Fruit fly (Drosophila melanogaster) whole organism, embryonic: ENCODE results near the gene CG42246.

Source experiments
- Bgb ChIP-seq: fragments of 200-800 bp; sonication (Bioruptor generic); IDR thresholded peaks from 2 replicates; pipeline ENCODE4 v1.3.6; 2022; ENCODE audit warnings: missing biosample characterization, missing genetic modification characterization; ENCODE audit not compliant: partially characterized antibody
- CG11093 ChIP-seq: fragments of 200-800 bp; sonication (Bioruptor generic); IDR thresholded peaks from 3 replicates; pipeline ENCODE4 v1.3.6; 2022; ENCODE audit warnings: missing biosample characterization, missing genetic modification characterization
- CG12155 ChIP-seq: fragments of 200-800 bp; sonication (Bioruptor generic); optimal IDR thresholded peaks from 3 replicates; lab custom pipeline; 2016; ENCODE audit warnings: missing biosample characterization, missing genetic modification characterization
- CG14014 ChIP-seq: fragments of 200-800 bp; sonication (Bioruptor generic); IDR thresholded peaks from 2 replicates; pipeline ENCODE4 v1.3.6; 2022; ENCODE audit warnings: missing biosample characterization, missing genetic modification characterization
- CG14050 ChIP-seq: fragments of 200-800 bp; sonication (Bioruptor generic); IDR thresholded peaks from 3 replicates; pipeline ENCODE4 v1.3.6; 2022; ENCODE audit warnings: missing biosample characterization, missing genetic modification characterization
- CG16779 ChIP-seq: fragments of 200-800 bp; sonication (Bioruptor generic); IDR thresholded peaks from 2 replicates; pipeline ENCODE4 v1.3.6; 2022; ENCODE audit warnings: missing biosample characterization, missing genetic modification characterization
- CG16813 ChIP-seq: fragments of 200-800 bp; sonication (Bioruptor generic); IDR thresholded peaks from 3 replicates; pipeline ENCODE4 v1.3.6; 2022; ENCODE audit warnings: missing biosample characterization, missing genetic modification characterization; ENCODE audit not compliant: partially characterized antibody
- CG17385 ChIP-seq: fragments of 200-800 bp; sonication (Bioruptor generic); optimal IDR thresholded peaks from 3 replicates; lab custom pipeline; 2018; ENCODE audit warnings: missing biosample characterization, mild to moderate bottlenecking, missing genetic modification characterization
- CG18619 ChIP-seq: fragments of 200-800 bp; sonication (Bioruptor generic); optimal IDR thresholded peaks from 3 replicates; lab custom pipeline; 2017; ENCODE audit warnings: missing biosample characterization, mild to moderate bottlenecking, missing genetic modification characterization
- CG3065 ChIP-seq: fragments of 200-800 bp; sonication (Bioruptor generic); optimal IDR thresholded peaks from 2 replicates; lab custom pipeline; 2016; ENCODE audit warnings: missing biosample characterization, missing genetic modification characterization
- CG34224 ChIP-seq: fragments of 200-800 bp; sonication (Bioruptor generic); IDR thresholded peaks from 3 replicates; pipeline ENCODE4 v1.3.6; 2022; ENCODE audit warnings: missing biosample characterization, missing genetic modification characterization; ENCODE audit not compliant: partially characterized antibody
- CG4707 ChIP-seq: fragments of 200-800 bp; sonication (Bioruptor generic); optimal IDR thresholded peaks from 2 replicates; lab custom pipeline; 2018; ENCODE audit warnings: missing biosample characterization, mild to moderate bottlenecking, missing genetic modification characterization, moderate library complexity
- CG7556 ChIP-seq: fragments of 200-800 bp; sonication (Bioruptor generic); optimal IDR thresholded peaks from 2 replicates; lab custom pipeline; 2017; ENCODE audit warnings: missing biosample characterization, mild to moderate bottlenecking, missing genetic modification characterization
- CG7963 ChIP-seq: fragments of 200-800 bp; sonication (Bioruptor generic); IDR thresholded peaks from 3 replicates; pipeline ENCODE4 v1.3.6; 2022; ENCODE audit warnings: missing biosample characterization, missing genetic modification characterization; ENCODE audit not compliant: partially characterized antibody
- CG8765 ChIP-seq: fragments of 200-800 bp; sonication (Bioruptor generic); IDR thresholded peaks from 2 replicates; pipeline ENCODE4 v1.3.6; 2022; ENCODE audit warnings: missing biosample characterization, missing genetic modification characterization
- CG9437 ChIP-seq: fragments of 200-800 bp; sonication (Bioruptor generic); optimal IDR thresholded peaks from 2 replicates; lab custom pipeline; 2018; ENCODE audit warnings: missing biosample characterization, mild to moderate bottlenecking, missing genetic modification characterization
- Deaf1 ChIP-seq: fragments of 200-800 bp; optimal IDR thresholded peaks from 3 replicates; lab custom pipeline; 2019; ENCODE audit warnings: missing biosample characterization, mild to moderate bottlenecking, missing genetic modification characterization, moderate library complexity
- Dek ChIP-seq: fragments of 200-800 bp; sonication (Bioruptor generic); optimal IDR thresholded peaks from 3 replicates; lab custom pipeline; 2019; ENCODE audit warnings: missing biosample characterization, mild to moderate bottlenecking, missing genetic modification characterization, moderate library complexity
- Dp ChIP-seq: fragments of 200-800 bp; sonication (Bioruptor generic); optimal IDR thresholded peaks from 2 replicates; lab custom pipeline; 2018; ENCODE audit warnings: missing biosample characterization, mild to moderate bottlenecking, missing genetic modification characterization, moderate library complexity
- Elba2 ChIP-seq: fragments of 200-800 bp; sonication (Bioruptor generic); optimal IDR thresholded peaks from 3 replicates; lab custom pipeline; 2016; ENCODE audit warnings: missing biosample characterization, missing genetic modification characterization
- H2.0 ChIP-seq: fragments of 200-800 bp; sonication (Bioruptor generic); IDR thresholded peaks from 2 replicates; pipeline ENCODE4 v1.3.6; 2022; ENCODE audit warnings: missing biosample characterization, missing genetic modification characterization
- HLH54F ChIP-seq: fragments of 200-800 bp; sonication (Bioruptor generic); optimal IDR thresholded peaks from 3 replicates; lab custom pipeline; 2016; ENCODE audit warnings: missing biosample characterization, missing genetic modification characterization
- Hey ChIP-seq: fragments of 200-800 bp; sonication (Bioruptor generic); optimal IDR thresholded peaks from 3 replicates; lab custom pipeline; 2018; ENCODE audit warnings: missing biosample characterization, mild to moderate bottlenecking, missing genetic modification characterization
- Nf-YB ChIP-seq: fragments of 200-800 bp; sonication (Bioruptor generic); optimal IDR thresholded peaks from 3 replicates; lab custom pipeline; 2019; ENCODE audit warnings: missing biosample characterization, mild to moderate bottlenecking, missing genetic modification characterization, moderate library complexity
- Poxn ChIP-seq: fragments of 200-800 bp; sonication (Bioruptor generic); IDR thresholded peaks from 2 replicates; pipeline ENCODE4 v1.3.6; 2022; ENCODE audit warnings: missing biosample characterization, missing genetic modification characterization
- Rx ChIP-seq: fragments of 200-800 bp; sonication (Bioruptor generic); IDR thresholded peaks from 2 replicates; pipeline ENCODE4 v1.3.6; 2022; ENCODE audit warnings: missing biosample characterization, missing genetic modification characterization
- Ssrp ChIP-seq: fragments of 200-800 bp; sonication (Bioruptor generic); optimal IDR thresholded peaks from 2 replicates; lab custom pipeline; 2018; ENCODE audit warnings: missing biosample characterization, mild to moderate bottlenecking, missing genetic modification characterization, moderate library complexity
- Trl ChIP-seq, 3 experiments: fragments of >200 bp in 2 of 3; fragments of 200-800 bp in 1 of 3; sonication (Bioruptor generic) in 1 of 3; optimal IDR thresholded peaks; 2 replicates in 1 of 3; 3 replicates in 2 of 3; lab custom pipeline; 2016 to 2017; ENCODE audit warnings: missing biosample characterization in 1 of 3, missing genetic modification characterization in 1 of 3
- Xbp1 ChIP-seq: fragments of 200-800 bp; sonication (Bioruptor generic); optimal IDR thresholded peaks from 3 replicates; lab custom pipeline; 2016; ENCODE audit warnings: missing biosample characterization, mild to moderate bottlenecking, missing genetic modification characterization
- amos ChIP-seq: fragments of 200-800 bp; sonication (Bioruptor generic); IDR thresholded peaks from 2 replicates; pipeline ENCODE4 v1.3.6; 2022; ENCODE audit warnings: missing biosample characterization, missing genetic modification characterization; ENCODE audit not compliant: partially characterized antibody
- ase ChIP-seq: fragments of 200-800 bp; sonication (Bioruptor generic); IDR thresholded peaks from 3 replicates; pipeline ENCODE4 v1.3.6; 2022; ENCODE audit warnings: missing biosample characterization, missing genetic modification characterization
- bbx ChIP-seq: fragments of 200-800 bp; sonication (Bioruptor generic); IDR thresholded peaks from 2 replicates; pipeline ENCODE4 v1.3.6; 2022; ENCODE audit warnings: missing biosample characterization, missing genetic modification characterization; ENCODE audit not compliant: partially characterized antibody
- crol ChIP-seq: fragments of 200-800 bp; sonication (Bioruptor generic); IDR thresholded peaks from 2 replicates; pipeline ENCODE4 v1.3.6; 2022; ENCODE audit warnings: missing biosample characterization, missing genetic modification characterization
- dm ChIP-seq: fragments of 200-800 bp; sonication (Bioruptor generic); optimal IDR thresholded peaks from 3 replicates; lab custom pipeline; 2016; ENCODE audit warnings: missing biosample characterization, missing genetic modification characterization
- kni ChIP-seq: fragments of 200-800 bp; sonication (Bioruptor generic); optimal IDR thresholded peaks from 3 replicates; lab custom pipeline; 2017; ENCODE audit warnings: mild to moderate bottlenecking, missing biosample characterization, missing genetic modification reagents, missing genetic modification characterization
- lov ChIP-seq, 2 experiments: fragments of 200-800 bp in 1 of 2; fragments of >200 bp in 1 of 2; sonication (Bioruptor generic) in 1 of 2; IDR thresholded peaks in 1 of 2; optimal IDR thresholded peaks in 1 of 2; 2 replicates in 1 of 2; 3 replicates in 1 of 2; pipeline versions ENCODE4 v1.3.6 to Lab custom; 2017 to 2022; ENCODE audit warnings: missing biosample characterization in 1 of 2, missing genetic modification characterization in 1 of 2
- mirr ChIP-seq: fragments of 200-800 bp; sonication (Bioruptor generic); optimal IDR thresholded peaks from 3 replicates; lab custom pipeline; 2018; ENCODE audit warnings: missing biosample characterization, mild to moderate bottlenecking, missing genetic modification characterization
- nerfin-1 ChIP-seq: fragments of 200-800 bp; sonication (Bioruptor generic); optimal IDR thresholded peaks from 3 replicates; lab custom pipeline; 2019; ENCODE audit warnings: missing biosample characterization, mild to moderate bottlenecking, missing genetic modification characterization, moderate library complexity
- nom ChIP-seq: fragments of 200-800 bp; sonication (Bioruptor generic); optimal IDR thresholded peaks from 2 replicates; lab custom pipeline; 2017; ENCODE audit warnings: missing biosample characterization, missing genetic modification characterization, mild to moderate bottlenecking, moderate library complexity, missing genetic modification reagents
- org-1 ChIP-seq: fragments of 200-800 bp; sonication (Bioruptor generic); optimal IDR thresholded peaks from 2 replicates; lab custom pipeline; 2017; ENCODE audit warnings: missing biosample characterization, missing genetic modification characterization
- seq ChIP-seq: fragments of 200-800 bp; sonication (Bioruptor generic); IDR thresholded peaks from 2 replicates; pipeline ENCODE4 v1.3.6; 2022; ENCODE audit warnings: missing biosample characterization, missing genetic modification characterization
- stc ChIP-seq: fragments of 200-800 bp; sonication (Bioruptor generic); IDR thresholded peaks from 2 replicates; pipeline ENCODE4 v1.3.6; 2022; ENCODE audit warnings: missing biosample characterization, missing genetic modification characterization
- z ChIP-seq: fragments of 200-800 bp; sonication (Bioruptor generic); IDR thresholded peaks from 3 replicates; pipeline ENCODE4 v1.3.6; 2022; ENCODE audit warnings: missing biosample characterization, missing genetic modification characterization
- zen2 ChIP-seq: fragments of 200-800 bp; sonication (Bioruptor generic); IDR thresholded peaks from 3 replicates; pipeline ENCODE4 v1.3.6; 2022; ENCODE audit warnings: missing biosample characterization, missing genetic modification characterization; ENCODE audit not compliant: partially characterized antibody

CG42246 gene

DNA sequence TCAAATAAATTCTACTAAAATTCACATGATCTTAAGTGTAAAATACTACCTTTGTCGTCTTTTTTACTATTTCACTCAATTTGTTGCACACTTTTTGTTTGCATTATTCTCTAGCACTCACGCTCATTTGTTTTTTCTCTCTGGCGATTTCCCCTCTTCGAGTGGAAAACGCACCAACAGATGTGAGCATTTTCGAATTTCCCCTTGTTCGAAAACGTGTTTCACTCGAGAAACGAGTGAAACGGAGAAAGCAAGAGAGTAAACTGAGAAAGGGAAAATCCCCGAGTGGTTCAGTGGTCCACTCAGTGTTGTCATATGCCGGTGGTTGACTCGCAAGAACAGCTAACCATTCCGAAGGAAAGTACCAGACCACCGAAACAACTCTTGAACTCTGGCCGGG is 33.3 kb upstream of the CG42246 start:
- no peak for TF ChIP-seq CG7556 (GFP tag; lab: Kevin White, UChicago)
- peak; percentile 37; the same call in 1 of the 2 replicates for TF ChIP-seq Bgb
- peak; percentile 64 for TF ChIP-seq bbx (GFP tag; lab: Robert Waterston, UW)
- TF ChIP-seq Ssrp (tag; lab: Kevin White, UChicago): no peak
- peak; percentile 99 for TF ChIP-seq z (GFP tag; lab: Robert Waterston, UW)
- TF ChIP-seq zen2 (GFP tag; lab: Robert Waterston, UW): peak; percentile 42; the same call in 1 of the 3 replicates
- TF ChIP-seq CG8765 (GFP tag; lab: Robert Waterston, UW): no peak
- TF ChIP-seq CG14050 (GFP tag; lab: Robert Waterston, UW): no peak
- no peak for TF ChIP-seq Dp (GFP tag; lab: Kevin White, UChicago)
- TF ChIP-seq Nf-YB: peak; percentile 48
- peak; percentile 24 for TF ChIP-seq Deaf1 (tag; lab: Kevin White, UChicago)
- TF ChIP-seq amos (GFP tag; lab: Robert Waterston, UW): peak; percentile 13; the same call in 1 of the 2 replicates
- no peak for TF ChIP-seq CG16779 (GFP tag; lab: Robert Waterston, UW)
- no peak for TF ChIP-seq lov (optimal IDR thresholded peaks at IDR 0.05; lab: Kevin White, UChicago)
- TF ChIP-seq lov (GFP tag; IDR thresholded peaks at IDR 0.05; lab: Robert Waterston, UW): no peak
- TF ChIP-seq Trl (optimal IDR thresholded peaks at IDR 0.05; lab: Kevin White, UChicago): peak; percentile 16 to 49
- TF ChIP-seq Trl (GFP tag; optimal IDR thresholded peaks at IDR 0.05; lab: Kevin White, UChicago): no peak
- no peak for TF ChIP-seq CG7963 (GFP tag; lab: Robert Waterston, UW)
- TF ChIP-seq Poxn (GFP tag; lab: Robert Waterston, UW): no peak

- peak; percentile 27 for TF ChIP-seq mirr (GFP tag; lab: Kevin White, UChicago)
- peak; percentile 85 for TF ChIP-seq crol
- TF ChIP-seq nerfin-1 (tag; lab: Kevin White, UChicago): peak; percentile 81
- no peak for TF ChIP-seq nom (GFP tag; lab: Kevin White, UChicago)
- TF ChIP-seq Hey (tag; lab: Kevin White, UChicago): peak; percentile 6
- no peak for TF ChIP-seq CG9437 (GFP tag; lab: Kevin White, UChicago)
- no peak for TF ChIP-seq kni (GFP tag; lab: Kevin White, UChicago)
- TF ChIP-seq ase (GFP tag; lab: Robert Waterston, UW): no peak
- TF ChIP-seq CG14014: no peak
- no peak for TF ChIP-seq CG3065 (GFP tag; lab: Kevin White, UChicago)
These were observed 20.7 kb upstream of the CG42246 start for dm6 chrX:7432393-7432792.

DNA sequence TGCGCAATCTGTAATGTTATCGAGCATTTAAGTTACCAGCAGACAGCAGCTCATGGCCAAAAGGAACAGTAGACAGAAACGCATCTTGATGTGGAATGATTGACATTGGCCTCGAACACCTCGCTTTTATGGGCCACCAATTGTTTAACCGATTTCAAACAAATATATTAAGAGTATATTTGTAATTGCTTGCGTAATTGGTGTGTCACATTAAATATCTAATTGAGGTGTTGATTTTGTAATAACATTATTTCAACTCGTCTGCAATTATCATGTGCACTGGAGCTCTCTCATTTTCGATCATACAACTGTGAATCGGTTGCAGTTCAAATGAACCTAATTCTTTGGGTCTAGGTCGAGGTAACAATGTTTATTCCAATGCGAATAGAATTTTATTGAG is 13.9 kb upstream of the CG42246 start, which contains the start of gene CG32726:
Gene CG32726, minus strand, starts transcription at position 101 of the 400 bp plus-strand sequence.
- TF ChIP-seq org-1 (GFP tag; lab: Kevin White, UChicago): no peak
- no peak for TF ChIP-seq HLH54F (GFP tag; lab: Kevin White, UChicago)
- TF ChIP-seq Dek (tag; lab: Kevin White, UChicago): no peak
- TF ChIP-seq CG17385 (GFP tag; lab: Kevin White, UChicago): no peak
- no peak for TF ChIP-seq CG34224
- TF ChIP-seq CG11093: no peak
- TF ChIP-seq CG12155 (GFP tag; lab: Kevin White, UChicago): no peak

dm6 chrX:7424742-7425141 is 13.0 kb upstream of the CG42246 start, which contains the start of gene CG15036:
Gene CG15036, minus strand, starts transcription at chrX:7424842.
- no peak for TF ChIP-seq Elba2 (GFP tag; lab: Kevin White, UChicago)
- no peak for TF ChIP-seq CG4707 (GFP tag; lab: Kevin White, UChicago)
- no peak for TF ChIP-seq stc (GFP tag; lab: Robert Waterston, UW)
- TF ChIP-seq seq (GFP tag; lab: Robert Waterston, UW): no peak
- no peak for TF ChIP-seq H2.0 (GFP tag; lab: Robert Waterston, UW)
- no peak for TF ChIP-seq Xbp1 (GFP tag; lab: Kevin White, UChicago)
- no peak for TF ChIP-seq CG18619 (GFP tag; lab: Kevin White, UChicago)
- TF ChIP-seq Rx (GFP tag; lab: Robert Waterston, UW): no peak
- no peak for TF ChIP-seq dm (GFP tag; lab: Kevin White, UChicago)
- TF ChIP-seq CG16813: no peak
